Worm (Caenorhabditis elegans) whole organism, young adult: ENCODE results near the gene acs-7.
A peak's percentile ranks its signal among the peaks of the same experiment; 100 is the strongest.

Experiments
- B0336.3 ChIP-seq: fragments of 200-800 bp; sonication (Bioruptor generic); IDR thresholded peaks from 2 replicates; pipeline ENCODE4 v1.3.6; 2022; ENCODE audit warnings: missing genetic modification characterization, missing compliant biosample characterization
- C06A6.2 ChIP-seq: fragments of 200-800 bp; sonication (Bioruptor generic); conservative IDR thresholded peaks from 2 replicates; pipeline ENCODE4 v1.3.6; 2022; ENCODE audit warnings: missing genetic modification characterization, missing compliant biosample characterization
- F37B4.10 ChIP-seq: fragments of 200-800 bp; sonication (Bioruptor generic); IDR thresholded peaks from 2 replicates; pipeline ENCODE4 v1.3.6; 2022; ENCODE audit warnings: missing genetic modification characterization, missing compliant biosample characterization
- Y53G8AR.9 ChIP-seq: fragments of 200-800 bp; sonication (Bioruptor generic); conservative IDR thresholded peaks from 2 replicates; pipeline ENCODE4 v1.3.6; 2022; ENCODE audit warnings: missing genetic modification reagents, missing genetic modification characterization, missing compliant biosample characterization
- ZK185.1 ChIP-seq: sonication (generic microtip); optimal IDR thresholded peaks from 2 replicates; lab custom pipeline; 2016; ENCODE audit warnings: mild to moderate bottlenecking, missing genetic modification characterization, missing compliant biosample characterization; ENCODE audit not compliant: poor library complexity, severe bottlenecking
- aptf-2 ChIP-seq: fragments of 200-800 bp; sonication (Bioruptor generic); conservative IDR thresholded peaks from 2 replicates; pipeline ENCODE4 v1.3.6; 2022; ENCODE audit warnings: missing genetic modification reagents, missing genetic modification characterization, missing compliant biosample characterization
- atf-7 ChIP-seq: sonication (generic microtip); optimal IDR thresholded peaks from 2 replicates; lab custom pipeline; 2017; ENCODE audit warnings: mild to moderate bottlenecking, missing genetic modification characterization, missing compliant biosample characterization
- attf-5 ChIP-seq: fragments of 200-800 bp; sonication (Bioruptor generic); optimal IDR thresholded peaks from 2 replicates; lab custom pipeline; 2018; ENCODE audit warnings: mild to moderate bottlenecking, missing genetic modification characterization, missing compliant biosample characterization
- attf-6 ChIP-seq: fragments of 200-800 bp; sonication (Bioruptor generic); IDR thresholded peaks from 2 replicates; pipeline ENCODE4 v1.3.6; 2022; ENCODE audit warnings: missing genetic modification reagents, missing genetic modification characterization, missing compliant biosample characterization
- cebp-1 ChIP-seq, 2 experiments: fragments of 200-800 bp in 1 of 2; sonication (Bioruptor generic) in 1 of 2; sonication (generic microtip) in 1 of 2; IDR thresholded peaks in 1 of 2; optimal IDR thresholded peaks in 1 of 2; 2 replicates each; pipeline versions ENCODE4 v1.3.6 to Lab custom; 2017 to 2022; ENCODE audit warnings: missing compliant biosample characterization in 2 of 2, missing genetic modification characterization in 2 of 2, mild to moderate bottlenecking in 1 of 2, missing genetic modification reagents in 1 of 2, moderate library complexity in 1 of 2
- ceh-58 ChIP-seq: fragments of 200-800 bp; sonication (Bioruptor generic); IDR thresholded peaks from 2 replicates; pipeline ENCODE4 v1.3.6; 2022; ENCODE audit warnings: missing genetic modification characterization, missing compliant biosample characterization
- egl-44 ChIP-seq: fragments of 200-800 bp; sonication (Bioruptor generic); IDR thresholded peaks from 2 replicates; pipeline ENCODE4 v1.3.6; 2022; ENCODE audit warnings: missing genetic modification reagents, missing genetic modification characterization, missing compliant biosample characterization
- egrh-3 ChIP-seq: fragments of 200-800 bp; sonication (Bioruptor generic); IDR thresholded peaks from 2 replicates; pipeline ENCODE4 v1.3.6; 2022; ENCODE audit warnings: missing genetic modification reagents, missing genetic modification characterization, missing compliant biosample characterization
- fkh-3 ChIP-seq: sonication (generic microtip); optimal IDR thresholded peaks from 2 replicates; lab custom pipeline; 2016; ENCODE audit warnings: mild to moderate bottlenecking, missing genetic modification characterization, missing compliant biosample characterization
- hmg-1.2 ChIP-seq: fragments of 200-800 bp; sonication (Bioruptor generic); IDR thresholded peaks from 2 replicates; pipeline ENCODE4 v1.3.6; 2022; ENCODE audit warnings: missing genetic modification reagents, missing genetic modification characterization, missing compliant biosample characterization
- lin-26 ChIP-seq: fragments of 200-800 bp; sonication (Bioruptor generic); IDR thresholded peaks from 2 replicates; pipeline ENCODE4 v1.3.6; 2022; ENCODE audit warnings: missing genetic modification reagents, missing genetic modification characterization, missing compliant biosample characterization
- lin-54 ChIP-seq: fragments of 200-800 bp; sonication (Bioruptor generic); optimal IDR thresholded peaks from 2 replicates; lab custom pipeline; 2018; ENCODE audit warnings: mild to moderate bottlenecking, missing genetic modification characterization, missing compliant biosample characterization
- lir-1 ChIP-seq: fragments of 200-800 bp; sonication (Bioruptor generic); conservative IDR thresholded peaks from 2 replicates; pipeline ENCODE4 v1.3.6; 2022; ENCODE audit warnings: missing genetic modification reagents, missing genetic modification characterization, missing compliant biosample characterization
- lsl-1 ChIP-seq: fragments of 200-800 bp; sonication (Bioruptor generic); optimal IDR thresholded peaks from 2 replicates; lab custom pipeline; 2018; ENCODE audit warnings: mild to moderate bottlenecking, missing genetic modification characterization, moderate library complexity, missing compliant biosample characterization
- lsy-27 ChIP-seq: sonication (generic microtip); optimal IDR thresholded peaks from 2 replicates; lab custom pipeline; 2017; ENCODE audit warnings: missing genetic modification characterization, mild to moderate bottlenecking, missing compliant biosample characterization, antibody characterized with exemption, missing genotype, borderline replicate concordance; ENCODE audit not compliant: insufficient read depth
- madf-3 ChIP-seq: fragments of 200-800 bp; sonication (Bioruptor generic); IDR thresholded peaks from 2 replicates; pipeline ENCODE4 v1.3.6; 2022; ENCODE audit warnings: missing genetic modification reagents, missing genetic modification characterization, missing compliant biosample characterization
- madf-6 ChIP-seq: fragments of 200-800 bp; sonication (Bioruptor generic); IDR thresholded peaks from 2 replicates; pipeline ENCODE4 v1.3.6; 2022; ENCODE audit warnings: missing genetic modification reagents, missing genetic modification characterization, missing compliant biosample characterization
- nfya-2 ChIP-seq: fragments of 200-800 bp; sonication (Bioruptor generic); IDR thresholded peaks from 2 replicates; pipeline ENCODE4 v1.3.6; 2022; ENCODE audit warnings: missing genetic modification reagents, missing genetic modification characterization, missing compliant biosample characterization
- nhr-80 ChIP-seq: sonication (generic microtip); optimal IDR thresholded peaks from 2 replicates; lab custom pipeline; 2016; ENCODE audit warnings: missing genetic modification characterization, missing compliant biosample characterization
- pbrm-1 ChIP-seq: fragments of 200-800 bp; sonication (Bioruptor generic); IDR thresholded peaks from 2 replicates; pipeline ENCODE4 v1.3.6; 2022; ENCODE audit warnings: missing genetic modification reagents, missing genetic modification characterization, missing compliant biosample characterization
- snpc-3.4 ChIP-seq: sonication (generic microtip); optimal IDR thresholded peaks from 2 replicates; lab custom pipeline; 2017; ENCODE audit warnings: missing genetic modification characterization, mild to moderate bottlenecking, missing compliant biosample characterization, antibody characterized with exemption, moderate library complexity, missing genotype, missing genetic modification reagents
- snpc-4 ChIP-seq, 5 experiments: fragments of 150-350 bp in 1 of 5; sonication (generic microtip) in 4 of 5; optimal IDR thresholded peaks; 2 replicates each; lab custom pipeline; 2014 to 2018; ENCODE audit warnings: missing genetic modification characterization in 5 of 5, missing biosample characterization in 3 of 5, antibody characterized with exemption in 2 of 5, mild to moderate bottlenecking in 2 of 5, missing compliant biosample characterization in 2 of 5, missing genotype in 2 of 5, moderate library complexity in 2 of 5, missing genetic modification reagents in 1 of 5
- somi-1 ChIP-seq: fragments of 200-800 bp; sonication (Bioruptor generic); optimal IDR thresholded peaks from 2 replicates; lab custom pipeline; 2018; ENCODE audit warnings: mild to moderate bottlenecking, missing genetic modification characterization, missing compliant biosample characterization
- tbp1 ChIP-seq: fragments of 200-800 bp; sonication (Bioruptor generic); optimal IDR thresholded peaks from 2 replicates; lab custom pipeline; 2018; ENCODE audit warnings: mild to moderate bottlenecking, missing genetic modification characterization, missing compliant biosample characterization
- unc-130 ChIP-seq: sonication (generic microtip); optimal IDR thresholded peaks from 2 replicates; lab custom pipeline; 2016; ENCODE audit warnings: missing genetic modification reagents, missing genetic modification characterization, missing compliant biosample characterization
- xnd-1 ChIP-seq: sonication (generic microtip); optimal IDR thresholded peaks from 2 replicates; lab custom pipeline; 2016; ENCODE audit warnings: missing genotype, missing genetic modification reagents, missing genetic modification characterization, missing compliant biosample characterization
- zfh-2 ChIP-seq: fragments of 200-800 bp; sonication (Bioruptor generic); conservative IDR thresholded peaks from 2 replicates; pipeline ENCODE4 v1.3.6; 2022; ENCODE audit warnings: missing genetic modification reagents, missing genetic modification characterization, missing compliant biosample characterization
- zim-3 ChIP-seq: sonication (generic microtip); optimal IDR thresholded peaks from 2 replicates; lab custom pipeline; 2017; ENCODE audit warnings: mild to moderate bottlenecking, missing genetic modification characterization, moderate library complexity, missing compliant biosample characterization
- ztf-22 ChIP-seq: fragments of 200-800 bp; sonication (Bioruptor generic); optimal IDR thresholded peaks from 2 replicates; lab custom pipeline; 2018; ENCODE audit warnings: mild to moderate bottlenecking, missing genetic modification characterization, moderate library complexity, missing compliant biosample characterization

acs-7 gene

ce11 chrII:9273984-9274383 lies 17.8 kb upstream of the acs-7 start (continued):
- TF ChIP-seq C06A6.2 (GFP tag; lab: Robert Waterston, UW), result 0 out of 2 replicates have a peak, but pooled peaks have one; percentile 47
- TF ChIP-seq B0336.3, result peak; percentile 61; the same call in 1 of the 2 replicates
- no peak for TF ChIP-seq lsl-1 (GFP tag; lab: Kevin White, UChicago)
- TF ChIP-seq aptf-2 (GFP tag; lab: Robert Waterston, UW), result no peak
- 0 out of 2 replicates have a peak, but pooled peaks have one; percentile 68 for TF ChIP-seq F37B4.10
- no peak for TF ChIP-seq nfya-2
- no peak for TF ChIP-seq fkh-3
- peak; percentile 32; the same call in 1 of the 2 replicates for TF ChIP-seq zfh-2 (GFP tag; lab: Robert Waterston, UW)
- peak; percentile 47 for TF ChIP-seq lin-54 (GFP tag; lab: Kevin White, UChicago)
- no peak for TF ChIP-seq madf-6
- peak; percentile 98 for TF ChIP-seq hmg-1.2
- peak; percentile 20 for TF ChIP-seq ztf-22
- TF ChIP-seq snpc-3.4 (tag; lab: Kevin White, UChicago), result no peak
- TF ChIP-seq atf-7 (tag; lab: Kevin White, UChicago), result peak; percentile 34
- no peak; the same call in 1 of the 2 replicates for TF ChIP-seq egl-44 (GFP tag; lab: Robert Waterston, UW)
- TF ChIP-seq lir-1 (GFP tag; lab: Robert Waterston, UW), result peak; percentile 51; the same call in 1 of the 2 replicates
- TF ChIP-seq lin-26 (GFP tag; lab: Robert Waterston, UW), result peak; percentile 71
- TF ChIP-seq nhr-80 (tag; lab: Kevin White, UChicago), result peak; percentile 81
- peak; percentile 75 for TF ChIP-seq somi-1
- peak; percentile 81 for TF ChIP-seq pbrm-1 (GFP tag; lab: Robert Waterston, UW)
- TF ChIP-seq ZK185.1 (tag; lab: Kevin White, UChicago), result peak; percentile 74

ce11 chrII:9274734-9275133 lies 17.1 kb upstream of the acs-7 start:
- 0 out of 2 replicates have a peak, but pooled peaks have one; percentile 48 for TF ChIP-seq Y53G8AR.9 (GFP tag; lab: Robert Waterston, UW)
- TF ChIP-seq tbp1 (GFP tag; lab: Kevin White, UChicago), result no peak
- TF ChIP-seq xnd-1 (tag; lab: Kevin White, UChicago), result peak; percentile 22
- no peak for TF ChIP-seq snpc-4 (GFP tag; optimal IDR thresholded peaks at IDR 0.05; lab: Kevin White, UChicago)
- TF ChIP-seq snpc-4 (tag; optimal IDR thresholded peaks at IDR 0.05; lab: Kevin White, UChicago), result peak in 1 of 4 experiments; percentile 26
- TF ChIP-seq unc-130 (GFP tag; lab: Kevin White, UChicago), result no peak

- TF ChIP-seq ZK185.1 (tag; lab: Kevin White, UChicago) (no peak), cebp-1 (GFP tag; IDR thresholded peaks at IDR 0.05; lab: Robert Waterston, UW) (no peak), cebp-1 (tag; optimal IDR thresholded peaks at IDR 0.05; lab: Kevin White, UChicago) (peak; percentile 4), lsy-27 (tag; lab: Kevin White, UChicago) (no peak), attf-5 (GFP tag; lab: Kevin White, UChicago) (no peak), egrh-3 (GFP tag; lab: Robert Waterston, UW) (no peak), attf-6 (GFP tag; lab: Robert Waterston, UW) (no peak), ceh-58 (GFP tag; lab: Robert Waterston, UW) (peak; percentile 75; the same call in 1 of the 2 replicates), nhr-80 (tag; lab: Kevin White, UChicago) (no peak), madf-3 (GFP tag; lab: Robert Waterston, UW) (peak; percentile 64; the same call in 1 of the 2 replicates), zim-3 (peak; percentile 59), madf-6 (peak; percentile 22; the same call in 1 of the 2 replicates), aptf-2 (GFP tag; lab: Robert Waterston, UW) (no peak)
Measured at ce11 chrII:9275173-9275572, 16.6 kb upstream of the acs-7 start.
